Worm (Caenorhabditis elegans) whole organism, mixed stage, embryonic: ENCODE data around the gene Y39F10A.6.
"Not testable (repeated sequence)": the region's sequence is repeated elsewhere in the genome, so short reads cannot be mapped to it uniquely, and the experiment has no call there.

Experiments
- M03D4.4 ChIP-seq: sonication (generic microtip); optimal IDR thresholded peaks from 2 replicates; lab custom pipeline; 2017; ENCODE audit warnings: mild to moderate bottlenecking, missing genetic modification characterization, missing compliant biosample characterization
- bed-3 ChIP-seq: fragments of 200-800 bp; sonication (Bioruptor generic); optimal IDR thresholded peaks from 3 replicates; lab custom pipeline; 2018; ENCODE audit warnings: mild to moderate bottlenecking, missing genetic modification characterization, moderate library complexity, missing compliant biosample characterization
- blmp-1 ChIP-seq: fragments of 150-350 bp; optimal IDR thresholded peaks from 2 replicates; lab custom pipeline; 2014; ENCODE audit warnings: missing biosample characterization, missing genetic modification characterization
- ceh-39 ChIP-seq: fragments of 150-350 bp; optimal IDR thresholded peaks from 2 replicates; lab custom pipeline; 2014; ENCODE audit warnings: missing biosample characterization, missing genetic modification characterization
- ces-1 ChIP-seq: fragments of 150-350 bp; optimal IDR thresholded peaks from 2 replicates; lab custom pipeline; 2014; ENCODE audit warnings: missing biosample characterization, missing genetic modification reagents, missing genetic modification characterization
- cnd-1 ChIP-seq: fragments of 200-800 bp; sonication (Bioruptor generic); optimal IDR thresholded peaks from 2 replicates; lab custom pipeline; 2018; ENCODE audit warnings: mild to moderate bottlenecking, missing genetic modification characterization, missing compliant biosample characterization
- drap-1 ChIP-seq: fragments of 200-800 bp; sonication (Bioruptor generic); optimal IDR thresholded peaks from 3 replicates; lab custom pipeline; 2018; ENCODE audit warnings: mild to moderate bottlenecking, missing genetic modification characterization, missing compliant biosample characterization
- elt-1 ChIP-seq: sonication (generic microtip); optimal IDR thresholded peaks from 2 replicates; lab custom pipeline; 2017; ENCODE audit warnings: missing genetic modification characterization, mild to moderate bottlenecking, missing compliant biosample characterization, antibody characterized with exemption, moderate library complexity, borderline replicate concordance; ENCODE audit not compliant: insufficient read depth
- flh-1 ChIP-seq: fragments of 200-800 bp; sonication (Bioruptor generic); optimal IDR thresholded peaks from 2 replicates; lab custom pipeline; 2018; ENCODE audit warnings: mild to moderate bottlenecking, missing genetic modification characterization, moderate library complexity, missing compliant biosample characterization
- ham-2 ChIP-seq: fragments of 200-800 bp; sonication (Bioruptor generic); optimal IDR thresholded peaks from 2 replicates; lab custom pipeline; 2018; ENCODE audit warnings: mild to moderate bottlenecking, missing genetic modification characterization, missing compliant biosample characterization
- hlh-1 ChIP-seq: fragments of 150-350 bp; optimal IDR thresholded peaks from 2 replicates; lab custom pipeline; 2014; ENCODE audit warnings: missing biosample characterization, missing genetic modification reagents, missing genetic modification characterization
- lin-13 ChIP-seq: fragments of 150-350 bp; optimal IDR thresholded peaks from 2 replicates; lab custom pipeline; 2014; ENCODE audit warnings: missing biosample characterization, missing genetic modification characterization
- lsy-2 ChIP-seq: fragments of 150-350 bp; optimal IDR thresholded peaks from 2 replicates; lab custom pipeline; 2014; ENCODE audit warnings: missing biosample characterization, missing genetic modification characterization
- mab-5 ChIP-seq: fragments of 150-350 bp; optimal IDR thresholded peaks from 2 replicates; lab custom pipeline; 2014; ENCODE audit warnings: missing biosample characterization, missing genetic modification characterization
- mep-1 ChIP-seq: fragments of 150-350 bp; optimal IDR thresholded peaks from 2 replicates; lab custom pipeline; 2017; ENCODE audit warnings: missing biosample characterization, missing genetic modification reagents, missing genetic modification characterization, inconsistent platforms
- mls-2 ChIP-seq: sonication (generic microtip); optimal IDR thresholded peaks from 2 replicates; lab custom pipeline; 2016; ENCODE audit warnings: mild to moderate bottlenecking, missing genetic modification characterization, moderate library complexity, missing compliant biosample characterization
- nhr-12 ChIP-seq: fragments of 150-350 bp; optimal IDR thresholded peaks from 2 replicates; lab custom pipeline; 2014; ENCODE audit warnings: missing biosample characterization, missing genetic modification characterization
- nhr-237 ChIP-seq: fragments of 150-350 bp; optimal IDR thresholded peaks from 2 replicates; lab custom pipeline; 2014; ENCODE audit warnings: missing biosample characterization, missing genetic modification characterization
- nhr-28 ChIP-seq: fragments of 150-350 bp; optimal IDR thresholded peaks from 2 replicates; lab custom pipeline; 2014; ENCODE audit warnings: missing biosample characterization, missing genetic modification characterization
- nhr-76 ChIP-seq: sonication (generic microtip); optimal IDR thresholded peaks from 2 replicates; lab custom pipeline; 2017; ENCODE audit warnings: missing biosample characterization, missing genetic modification characterization
- pha-4 ChIP-seq: fragments of 150-350 bp; optimal IDR thresholded peaks from 2 replicates; lab custom pipeline; 2018; ENCODE audit warnings: missing biosample characterization, missing genetic modification reagents, missing genetic modification characterization
- sem-2 ChIP-seq: fragments of 200-800 bp; sonication (Bioruptor generic); optimal IDR thresholded peaks from 2 replicates; lab custom pipeline; 2018; ENCODE audit warnings: mild to moderate bottlenecking, missing genetic modification characterization, missing compliant biosample characterization
- snpc-4 ChIP-seq: fragments of 150-350 bp; optimal IDR thresholded peaks from 2 replicates; lab custom pipeline; 2014; ENCODE audit warnings: missing biosample characterization, missing genetic modification characterization
- sptf-1 ChIP-seq: sonication (generic microtip); optimal IDR thresholded peaks from 2 replicates; lab custom pipeline; 2017; ENCODE audit warnings: mild to moderate bottlenecking, missing genetic modification characterization, moderate library complexity, missing compliant biosample characterization
- tbx-8 ChIP-seq: fragments of 200-800 bp; sonication (Bioruptor generic); optimal IDR thresholded peaks from 2 replicates; lab custom pipeline; 2018; ENCODE audit warnings: mild to moderate bottlenecking, missing genetic modification characterization, moderate library complexity, missing compliant biosample characterization
- unc-39 ChIP-seq: fragments of 150-350 bp; optimal IDR thresholded peaks from 2 replicates; lab custom pipeline; 2014; ENCODE audit warnings: missing biosample characterization, missing genetic modification characterization
- unc-62 ChIP-seq: fragments of 150-350 bp; optimal IDR thresholded peaks from 2 replicates; lab custom pipeline; 2014; ENCODE audit warnings: missing biosample characterization, missing genetic modification reagents, missing genetic modification characterization
- zip-8 ChIP-seq: fragments of 150-350 bp; optimal IDR thresholded peaks from 2 replicates; lab custom pipeline; 2014; ENCODE audit warnings: missing biosample characterization, missing genetic modification characterization
- ztf-11 ChIP-seq: fragments of 150-350 bp; optimal IDR thresholded peaks from 2 replicates; lab custom pipeline; 2014; ENCODE audit warnings: missing biosample characterization, missing genetic modification characterization

The Y39F10A.6 gene

DNA sequence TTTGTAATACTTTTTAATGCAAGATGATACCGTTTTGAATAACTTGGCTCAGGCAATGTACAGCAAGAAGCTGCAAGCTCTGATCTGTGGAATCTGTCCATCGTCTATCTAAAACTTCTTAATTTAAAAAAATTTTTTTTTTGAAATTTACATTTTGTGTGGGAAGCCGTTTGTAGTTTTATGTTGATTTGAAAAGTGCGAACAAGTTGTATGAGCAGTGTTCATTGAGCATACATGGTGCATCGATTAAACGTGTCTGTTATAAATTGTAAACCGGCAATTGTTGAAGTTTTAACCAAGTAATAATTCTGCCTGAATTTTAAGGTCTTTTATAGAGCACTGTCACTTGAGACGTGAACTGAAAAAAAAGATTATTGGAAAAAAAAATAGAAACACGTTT lies at the start of gene Y39F10A.6:
TSS of gene Y39F10A.6 (minus strand) at position 101 of the 400 bp plus-strand sequence.
- TF ChIP-seq nhr-28 (no peak), lin-13 (tag; lab: Kevin White, UChicago) (no peak), hlh-1 (tag; lab: Kevin White, UChicago) (no peak), mls-2 (tag; lab: Kevin White, UChicago) (no peak), ceh-39 (tag; lab: Kevin White, UChicago) (no peak), nhr-237 (tag; lab: Kevin White, UChicago) (no peak), sem-2 (GFP tag; lab: Kevin White, UChicago) (no peak), snpc-4 (tag; lab: Kevin White, UChicago) (no peak), mab-5 (tag; lab: Kevin White, UChicago) (no peak), M03D4.4 (tag; lab: Kevin White, UChicago) (no peak), unc-62 (GFP tag; lab: Kevin White, UChicago) (no peak), drap-1 (GFP tag; lab: Kevin White, UChicago) (no peak), ztf-11 (no peak), tbx-8 (no peak), nhr-12 (tag; lab: Kevin White, UChicago) (no peak), bed-3 (GFP tag; lab: Kevin White, UChicago) (no peak), mep-1 (tag; lab: Kevin White, UChicago) (no peak), blmp-1 (no peak), sptf-1 (no peak)

DNA sequence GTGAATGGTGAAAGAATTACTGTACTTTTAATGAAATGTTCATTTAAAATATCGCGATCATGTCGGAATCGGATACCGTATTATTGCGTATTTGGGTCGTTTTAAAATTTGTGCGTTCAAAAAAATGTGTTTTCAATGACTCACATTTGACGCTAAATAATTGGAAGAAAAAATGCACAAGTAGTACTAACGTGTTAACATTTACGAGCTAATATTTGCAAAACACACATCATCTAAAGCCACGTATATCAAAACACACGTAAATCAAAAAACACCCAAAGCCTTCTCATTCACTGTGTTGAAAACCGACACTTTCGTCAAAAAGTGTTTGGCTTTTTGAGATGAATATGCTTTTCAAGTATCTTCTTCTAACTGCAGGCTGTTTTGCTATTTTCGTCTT lies 42.1 kb upstream of the Y39F10A.6 start, which contains the start of gene F28A10.1:
TSS of gene F28A10.1 (plus strand) at position 301 of the 400 bp plus-strand sequence.
- TF ChIP-seq elt-1 (no peak), ztf-11 (no peak), unc-62 (GFP tag; lab: Kevin White, UChicago) (no peak), blmp-1 (no peak), drap-1 (GFP tag; lab: Kevin White, UChicago) (no peak), sptf-1 (no peak), cnd-1 (tag; lab: Kevin White, UChicago) (no peak), lsy-2 (tag; lab: Kevin White, UChicago) (no peak), unc-39 (tag; lab: Kevin White, UChicago) (no peak), ces-1 (no peak), zip-8 (tag; lab: Kevin White, UChicago) (no peak), nhr-12 (tag; lab: Kevin White, UChicago) (no peak), nhr-28 (no peak), nhr-76 (tag; lab: Kevin White, UChicago) (no peak), lin-13 (tag; lab: Kevin White, UChicago) (no peak), hlh-1 (tag; lab: Kevin White, UChicago) (no peak)

DNA sequence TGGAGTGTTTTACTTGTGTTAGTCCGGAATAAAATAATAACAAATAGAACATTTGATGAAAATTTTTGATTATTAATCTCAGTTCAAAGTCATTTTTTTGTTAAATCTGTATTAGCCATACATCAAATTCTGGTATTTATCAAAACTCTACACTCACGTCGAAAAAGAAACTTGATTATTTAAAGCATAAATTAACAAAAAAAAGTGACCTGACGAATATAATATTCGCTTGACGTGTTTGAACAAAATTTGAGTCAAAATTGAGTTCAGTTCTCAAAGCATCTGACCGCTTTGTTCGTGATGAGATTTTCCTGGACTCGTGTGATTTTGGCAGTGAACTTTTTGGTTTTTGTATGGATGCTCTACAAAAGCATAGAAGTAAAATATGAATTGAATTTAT lies 40.1 kb upstream of the Y39F10A.6 start, which contains the start of gene F46F5.10:
TSS of gene F46F5.10 (plus strand) at position 301 of the 400 bp plus-strand sequence.
- no peak for TF ChIP-seq ham-2

DNA sequence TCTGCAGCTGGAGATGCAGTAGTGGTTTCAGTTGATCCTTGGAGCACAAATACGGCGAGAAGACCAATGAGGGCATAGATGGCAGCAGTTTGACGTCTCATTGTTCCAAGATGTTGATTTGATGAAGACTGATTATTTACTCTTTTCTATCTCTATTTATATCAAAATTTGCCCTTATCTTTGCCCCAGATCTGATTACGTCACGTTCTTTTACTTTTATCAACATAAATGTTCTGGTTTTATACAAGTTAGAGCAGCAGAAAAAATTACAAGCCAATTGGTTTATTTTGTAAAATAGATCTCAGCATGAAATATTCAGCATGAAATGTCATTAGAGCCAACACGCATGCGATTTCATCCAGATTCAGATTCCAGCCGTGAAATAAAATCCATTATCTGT lies 39.3 kb upstream of the Y39F10A.6 start, which contains the start of gene msrp-4:
TSS of gene msrp-4 (minus strand) at position 101 of the 400 bp plus-strand sequence.
- not testable (repeated sequence) for TF ChIP-seq nhr-28; flh-1 (GFP tag; lab: Kevin White, UChicago); mab-5 (tag; lab: Kevin White, UChicago)

DNA sequence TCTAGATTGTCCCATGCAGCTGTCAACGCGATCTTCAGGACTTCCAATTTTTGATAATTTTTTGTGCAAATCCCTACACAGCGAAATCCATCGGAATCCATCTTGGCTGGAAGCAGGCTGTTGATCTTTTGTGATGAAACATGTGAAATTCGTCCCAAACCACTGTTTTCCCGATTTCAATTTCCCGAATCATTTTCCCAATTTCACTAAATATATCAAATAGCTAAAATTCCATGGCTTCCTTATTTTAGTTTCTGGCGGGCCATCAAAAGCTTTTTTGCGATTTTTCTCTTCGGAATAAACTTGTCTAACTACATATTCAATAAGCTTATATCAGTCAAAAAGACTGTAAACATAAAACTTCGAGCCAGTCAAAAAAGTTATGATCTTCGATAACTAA lies 38.1 kb upstream of the Y39F10A.6 start, which contains the start of gene F46F5.8:
TSS of gene F46F5.8 (minus strand) at position 101 of the 400 bp plus-strand sequence.
- TF ChIP-seq drap-1 (GFP tag; lab: Kevin White, UChicago), result no peak
- no peak for TF ChIP-seq sptf-1
- TF ChIP-seq, all 35 proteins: peak for 0

DNA sequence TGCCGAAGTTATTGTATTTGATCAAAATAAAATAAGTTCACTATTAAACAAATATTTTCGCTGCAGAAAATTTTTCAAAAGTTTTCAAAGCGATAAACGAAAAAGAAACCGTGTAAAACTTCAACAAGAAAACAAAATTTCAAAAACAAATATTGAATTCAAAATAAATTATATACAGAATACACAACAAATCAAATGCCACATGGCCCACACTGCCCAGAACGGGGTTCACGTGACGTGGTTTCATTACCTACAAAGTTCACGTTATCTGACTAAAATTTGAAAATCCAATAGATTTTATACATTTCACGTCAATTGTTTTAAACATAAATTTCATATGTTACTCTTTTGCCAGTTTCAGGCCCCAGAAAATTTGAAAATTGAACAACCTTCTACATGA lies 37.1 kb upstream of the Y39F10A.6 start, which contains the start of gene F46F5.7:
TSS of gene F46F5.7 (minus strand) at position 101 of the 400 bp plus-strand sequence.
- no peak for TF ChIP-seq cnd-1 (tag; lab: Kevin White, UChicago)
- TF ChIP-seq sem-2 (GFP tag; lab: Kevin White, UChicago), result no peak
- TF ChIP-seq nhr-237 (tag; lab: Kevin White, UChicago), result no peak
- TF ChIP-seq pha-4, result no peak
- no peak for TF ChIP-seq mep-1 (tag; lab: Kevin White, UChicago)
- no peak for TF ChIP-seq nhr-12 (tag; lab: Kevin White, UChicago)
- no peak for TF ChIP-seq mab-5 (tag; lab: Kevin White, UChicago)
